Fruit fly (Drosophila melanogaster) whole organism, embryonic: Measurements from ENCODE around the gene CG31358.

Experiments used
- Ada2b ChIP-seq: fragments of 200-800 bp; sonication (Bioruptor generic); IDR thresholded peaks from 2 replicates; pipeline ENCODE4 v1.3.6; 2022; ENCODE audit warnings: missing biosample characterization, missing genetic modification characterization
- CG11456 ChIP-seq: fragments of 200-800 bp; sonication (Bioruptor generic); IDR thresholded peaks from 3 replicates; pipeline ENCODE4 v1.3.6; 2022; ENCODE audit warnings: missing biosample characterization, missing genetic modification characterization
- CG12391 ChIP-seq: fragments of 200-800 bp; sonication (Bioruptor generic); optimal IDR thresholded peaks from 3 replicates; lab custom pipeline; 2018; ENCODE audit warnings: missing biosample characterization, mild to moderate bottlenecking, missing genetic modification characterization, moderate library complexity
- CG14667 ChIP-seq: fragments of 200-800 bp; sonication (Bioruptor generic); IDR thresholded peaks from 2 replicates; pipeline ENCODE4 v1.3.6; 2022; ENCODE audit warnings: missing biosample characterization, missing genetic modification characterization
- CG16863 ChIP-seq: fragments of 200-800 bp; sonication (Bioruptor generic); optimal IDR thresholded peaks from 3 replicates; lab custom pipeline; 2016; ENCODE audit warnings: missing biosample characterization, missing genetic modification characterization
- CG2129 ChIP-seq: fragments of 200-800 bp; sonication (Bioruptor generic); IDR thresholded peaks from 2 replicates; pipeline ENCODE4 v1.3.6; 2022; ENCODE audit warnings: missing biosample characterization, missing genetic modification characterization; ENCODE audit not compliant: partially characterized antibody
- CG2875 ChIP-seq: fragments of 200-800 bp; sonication (Bioruptor generic); optimal IDR thresholded peaks from 2 replicates; lab custom pipeline; 2017; ENCODE audit warnings: missing biosample characterization, mild to moderate bottlenecking, missing genetic modification characterization, missing genetic modification reagents
- CG32532 ChIP-seq: fragments of 200-800 bp; sonication (Bioruptor generic); IDR thresholded peaks from 2 replicates; pipeline ENCODE4 v1.3.6; 2022; ENCODE audit warnings: missing biosample characterization, missing genetic modification characterization
- CG4404 ChIP-seq: fragments of 200-800 bp; sonication (Bioruptor generic); IDR thresholded peaks from 2 replicates; pipeline ENCODE4 v1.3.6; 2022; ENCODE audit warnings: missing biosample characterization, missing genetic modification characterization
- CG4854 ChIP-seq: fragments of 200-800 bp; sonication (Bioruptor generic); optimal IDR thresholded peaks from 2 replicates; lab custom pipeline; 2016; ENCODE audit warnings: missing biosample characterization, missing genetic modification characterization, inconsistent platforms
- CG5953 ChIP-seq: fragments of 200-800 bp; sonication (Bioruptor generic); IDR thresholded peaks from 2 replicates; pipeline ENCODE4 v1.3.6; 2022; ENCODE audit warnings: missing biosample characterization, missing genetic modification characterization
- CG8765 ChIP-seq: fragments of 200-800 bp; sonication (Bioruptor generic); IDR thresholded peaks from 2 replicates; pipeline ENCODE4 v1.3.6; 2022; ENCODE audit warnings: missing biosample characterization, missing genetic modification characterization
- Deaf1 ChIP-seq: fragments of 200-800 bp; optimal IDR thresholded peaks from 3 replicates; lab custom pipeline; 2019; ENCODE audit warnings: missing biosample characterization, mild to moderate bottlenecking, missing genetic modification characterization, moderate library complexity
- E2f1 ChIP-seq: fragments of 200-800 bp; sonication (Bioruptor generic); IDR thresholded peaks from 2 replicates; pipeline ENCODE4 v1.3.6; 2022; ENCODE audit warnings: missing biosample characterization, missing genetic modification characterization
- H15 ChIP-seq: fragments of 200-800 bp; sonication (Bioruptor generic); IDR thresholded peaks from 3 replicates; pipeline ENCODE4 v1.3.6; 2022; ENCODE audit warnings: missing biosample characterization, missing genetic modification characterization
- Hmr ChIP-seq: fragments of 200-800 bp; sonication (Bioruptor generic); optimal IDR thresholded peaks from 3 replicates; lab custom pipeline; 2017; ENCODE audit warnings: mild to moderate bottlenecking, missing biosample characterization, missing genetic modification reagents, missing genetic modification characterization
- Ravus ChIP-seq: fragments of 200-800 bp; sonication (Bioruptor generic); IDR thresholded peaks from 2 replicates; pipeline ENCODE4 v1.3.6; 2022; ENCODE audit warnings: missing biosample characterization, missing genetic modification characterization
- Rfx ChIP-seq: fragments of 200-800 bp; sonication (Bioruptor generic); IDR thresholded peaks from 2 replicates; pipeline ENCODE4 v1.3.6; 2022; ENCODE audit warnings: missing biosample characterization, missing genetic modification characterization
- Rx ChIP-seq: fragments of 200-800 bp; sonication (Bioruptor generic); IDR thresholded peaks from 2 replicates; pipeline ENCODE4 v1.3.6; 2022; ENCODE audit warnings: missing biosample characterization, missing genetic modification characterization
- Sox100B ChIP-seq: fragments of 200-800 bp; sonication (Bioruptor generic); optimal IDR thresholded peaks from 3 replicates; lab custom pipeline; 2018; ENCODE audit warnings: missing biosample characterization, mild to moderate bottlenecking, missing genetic modification characterization
- Taf1 ChIP-seq: fragments of 200-800 bp; sonication (Bioruptor generic); IDR thresholded peaks from 2 replicates; pipeline ENCODE4 v1.3.6; 2022; ENCODE audit warnings: missing biosample characterization, missing genetic modification characterization
- bcd ChIP-seq: fragments of 200-800 bp; sonication (Bioruptor generic); optimal IDR thresholded peaks from 2 replicates; lab custom pipeline; 2017; ENCODE audit warnings: missing biosample characterization, mild to moderate bottlenecking, missing genetic modification characterization
- caup ChIP-seq: fragments of 200-800 bp; sonication (Bioruptor generic); optimal IDR thresholded peaks from 3 replicates; lab custom pipeline; 2017; ENCODE audit warnings: missing biosample characterization, mild to moderate bottlenecking, missing genetic modification characterization, moderate library complexity; ENCODE audit not compliant: severe bottlenecking
- crol ChIP-seq: fragments of 200-800 bp; sonication (Bioruptor generic); IDR thresholded peaks from 2 replicates; pipeline ENCODE4 v1.3.6; 2022; ENCODE audit warnings: missing biosample characterization, missing genetic modification characterization
- danr ChIP-seq: fragments of 200-800 bp; sonication (Bioruptor generic); IDR thresholded peaks from 2 replicates; pipeline ENCODE4 v1.3.6; 2022; ENCODE audit warnings: missing biosample characterization, missing genetic modification characterization
- esg ChIP-seq: fragments of 200-800 bp; sonication (Bioruptor generic); conservative IDR thresholded peaks from 2 replicates; pipeline ENCODE4 v1.3.6; 2022; ENCODE audit warnings: missing biosample characterization, missing genetic modification characterization
- gem ChIP-seq: fragments of 200-800 bp; sonication (Bioruptor generic); optimal IDR thresholded peaks from 2 replicates; lab custom pipeline; 2019; ENCODE audit warnings: missing biosample characterization, mild to moderate bottlenecking, missing genetic modification characterization, moderate library complexity
- grau ChIP-seq: fragments of 200-800 bp; optimal IDR thresholded peaks from 3 replicates; lab custom pipeline; 2019; ENCODE audit warnings: missing biosample characterization, mild to moderate bottlenecking, missing genetic modification characterization, moderate library complexity
- grn ChIP-seq: fragments of 200-800 bp; sonication (Bioruptor generic); optimal IDR thresholded peaks from 3 replicates; lab custom pipeline; 2017; ENCODE audit warnings: missing biosample characterization, missing genetic modification characterization
- knrl ChIP-seq: fragments of 200-800 bp; sonication (Bioruptor generic); IDR thresholded peaks from 3 replicates; pipeline ENCODE4 v1.3.6; 2022; ENCODE audit warnings: missing biosample characterization, missing genetic modification characterization; ENCODE audit not compliant: partially characterized antibody
- lab ChIP-seq: fragments of 200-800 bp; sonication (Bioruptor generic); optimal IDR thresholded peaks from 3 replicates; lab custom pipeline; 2017; ENCODE audit warnings: missing biosample characterization, missing genetic modification characterization, mild to moderate bottlenecking, moderate library complexity, missing genetic modification reagents
- nau ChIP-seq: fragments of 200-800 bp; sonication (Bioruptor generic); optimal IDR thresholded peaks from 3 replicates; lab custom pipeline; 2017; ENCODE audit warnings: missing biosample characterization, mild to moderate bottlenecking, missing genetic modification characterization, missing genetic modification reagents
- ranshi ChIP-seq: fragments of 200-800 bp; sonication (Bioruptor generic); IDR thresholded peaks from 2 replicates; pipeline ENCODE4 v1.3.6; 2022; ENCODE audit warnings: missing biosample characterization, missing genetic modification characterization
- seq ChIP-seq: fragments of 200-800 bp; sonication (Bioruptor generic); IDR thresholded peaks from 2 replicates; pipeline ENCODE4 v1.3.6; 2022; ENCODE audit warnings: missing biosample characterization, missing genetic modification characterization
- sima ChIP-seq: fragments of 200-800 bp; sonication (Bioruptor generic); optimal IDR thresholded peaks from 2 replicates; lab custom pipeline; 2016; ENCODE audit warnings: missing biosample characterization, missing genetic modification characterization
- sisA ChIP-seq: fragments of 200-800 bp; sonication (Bioruptor generic); IDR thresholded peaks from 2 replicates; pipeline ENCODE4 v1.3.6; 2022; ENCODE audit warnings: missing biosample characterization, missing genetic modification characterization
- toy ChIP-seq: fragments of 200-800 bp; sonication (Bioruptor generic); IDR thresholded peaks from 2 replicates; pipeline ENCODE4 v1.3.6; 2022; ENCODE audit warnings: missing biosample characterization, missing genetic modification characterization
- ttk ChIP-seq: fragments of 200-800 bp; sonication (Bioruptor generic); IDR thresholded peaks from 2 replicates; pipeline ENCODE4 v2.1.2; 2022; ENCODE audit warnings: missing biosample characterization, missing genetic modification characterization
- z ChIP-seq: fragments of 200-800 bp; sonication (Bioruptor generic); IDR thresholded peaks from 3 replicates; pipeline ENCODE4 v1.3.6; 2022; ENCODE audit warnings: missing biosample characterization, missing genetic modification characterization

CG31358 gene

dm6 chr3R:12078961-12079360 lies 47.4 kb upstream of the CG31358 start (continued):
- peak; percentile 70 for TF ChIP-seq ttk (GFP tag; lab: Robert Waterston, UW)
- TF ChIP-seq grn (GFP tag; lab: Kevin White, UChicago): no peak
- TF ChIP-seq Hmr (GFP tag; lab: Kevin White, UChicago): peak; percentile 86
- peak; percentile 14; the same call in 1 of the 2 replicates for TF ChIP-seq danr (GFP tag; lab: Robert Waterston, UW)
- TF ChIP-seq z: 0 out of 3 replicates have a peak, but pooled peaks have one; percentile 19
- TF ChIP-seq H15 (GFP tag; lab: Robert Waterston, UW): peak; percentile 71; the same call in 2 of the 3 replicates
- TF ChIP-seq caup (GFP tag; lab: Kevin White, UChicago): peak; percentile 81
- TF ChIP-seq CG4404 (GFP tag; lab: Robert Waterston, UW): peak; percentile 45; the same call in 1 of the 2 replicates
- TF ChIP-seq Rfx (GFP tag; lab: Robert Waterston, UW): peak; percentile 83
- peak; percentile 88 for TF ChIP-seq CG32532 (GFP tag; lab: Robert Waterston, UW)
- peak; percentile 74 for TF ChIP-seq sisA
- peak; percentile 63 for TF ChIP-seq bcd (GFP tag; lab: Kevin White, UChicago)
- peak; percentile 82 for TF ChIP-seq E2f1 (GFP tag; lab: Robert Waterston, UW)
- TF ChIP-seq Rx (GFP tag; lab: Robert Waterston, UW): peak; percentile 59
- 0 out of 2 replicates have a peak, but pooled peaks have one; percentile 48 for TF ChIP-seq toy (GFP tag; lab: Robert Waterston, UW)
- peak; percentile 40; the same call in 1 of the 2 replicates for TF ChIP-seq Ravus (GFP tag; lab: Robert Waterston, UW)
- TF ChIP-seq CG5953 (GFP tag; lab: Robert Waterston, UW): peak; percentile 24; the same call in 1 of the 2 replicates
- TF ChIP-seq Sox100B (GFP tag; lab: Kevin White, UChicago): peak; percentile 66
- no peak for TF ChIP-seq knrl (GFP tag; lab: Robert Waterston, UW)
- TF ChIP-seq CG2875 (GFP tag; lab: Kevin White, UChicago): peak; percentile 38
- TF ChIP-seq ranshi: peak; percentile 87
- TF ChIP-seq seq (GFP tag; lab: Robert Waterston, UW): peak; percentile 73
- TF ChIP-seq Ada2b (GFP tag; lab: Robert Waterston, UW): peak; percentile 83
- no peak for TF ChIP-seq CG2129 (GFP tag; lab: Robert Waterston, UW)
- peak; percentile 93 for TF ChIP-seq lab (GFP tag; lab: Kevin White, UChicago)
- no peak for TF ChIP-seq CG16863 (GFP tag; lab: Kevin White, UChicago)
- peak; percentile 52; the same call in 1 of the 2 replicates for TF ChIP-seq CG14667 (GFP tag; lab: Robert Waterston, UW)
- TF ChIP-seq grau (tag; lab: Kevin White, UChicago): peak; percentile 79

- no peak for TF ChIP-seq gem
- no peak for TF ChIP-seq Taf1 (GFP tag; lab: Robert Waterston, UW)
- no peak for TF ChIP-seq esg (GFP tag; lab: Robert Waterston, UW)
- no peak for TF ChIP-seq CG4854 (GFP tag; lab: Kevin White, UChicago)
- TF ChIP-seq crol: no peak
- no peak for TF ChIP-seq CG11456 (GFP tag; lab: Robert Waterston, UW)
- no peak for TF ChIP-seq CG12391 (tag; lab: Kevin White, UChicago)
- no peak for TF ChIP-seq Deaf1
- TF ChIP-seq CG8765 (GFP tag; lab: Robert Waterston, UW): no peak
- TF ChIP-seq nau (GFP tag; lab: Kevin White, UChicago): no peak
- TF ChIP-seq sima (GFP tag; lab: Kevin White, UChicago): no peak
- TF ChIP-seq, all 482 proteins: peak for 0
These were observed 31.3 kb upstream of the CG31358 start, which contains the start of gene CG14740 for dm6 chr3R:12062844-12063243. CG14740 (minus strand) TSS chr3R:12062944.
